Fruit fly (Drosophila melanogaster): ENCODE data around the gene CG17919.

The CG17919 gene

DNA sequence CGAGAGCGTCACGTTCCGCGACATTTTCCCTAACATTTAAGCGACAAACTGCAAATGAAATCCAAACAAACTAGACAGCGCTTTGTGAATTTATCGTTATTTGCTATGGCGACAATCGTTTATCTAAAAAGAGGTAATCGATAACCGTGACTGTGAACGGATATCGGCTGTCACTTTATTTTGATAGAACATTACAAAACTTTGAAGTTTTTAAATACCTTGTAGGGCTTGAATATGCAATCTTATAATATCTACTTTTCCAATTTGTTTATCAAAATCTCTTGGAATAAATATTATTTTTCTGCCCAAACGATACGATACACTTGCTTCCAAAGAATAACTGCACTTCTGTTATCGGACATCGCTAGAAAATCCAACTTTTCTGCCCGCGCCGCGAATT lies 36.3 kb downstream of the CG17919 start, which contains the start of the genes CG1024 and TfIIFalpha (continued):
- no peak for TF ChIP-seq CG15479 (GFP tag; optimal IDR thresholded peaks at IDR 0.05)
- no peak for TF ChIP-seq ro (GFP tag; IDR thresholded peaks at IDR 0.05)
- TF ChIP-seq crp (GFP tag; optimal IDR thresholded peaks at IDR 0.05) = no peak
- TF ChIP-seq CG7745 (tag; optimal IDR thresholded peaks at IDR 0.05) = no peak
- TF ChIP-seq CG11723 (GFP tag; optimal IDR thresholded peaks at IDR 0.05) = no peak
- TF ChIP-seq bcd (GFP tag; optimal IDR thresholded peaks at IDR 0.05) = no peak
- no peak for TF ChIP-seq CG1233 (GFP tag; optimal IDR thresholded peaks at IDR 0.05)
- no peak for TF ChIP-seq tup (GFP tag; optimal IDR thresholded peaks at IDR 0.05)
- TF ChIP-seq maf-S (GFP tag; optimal IDR thresholded peaks at IDR 0.05) = no peak
- no peak for TF ChIP-seq CG13894 (tag; optimal IDR thresholded peaks at IDR 0.05)
- no peak for TF ChIP-seq dpn (GFP tag; optimal IDR thresholded peaks at IDR 0.05)
- no peak for TF ChIP-seq CG8478 (optimal IDR thresholded peaks at IDR 0.05)
- peak; percentile 15 for TF ChIP-seq CG4617 (GFP tag; optimal IDR thresholded peaks at IDR 0.05; ENCODE audit: borderline replicate concordance)
- peak; percentile 40 for TF ChIP-seq nmo (GFP tag; optimal IDR thresholded peaks at IDR 0.05)
- TF ChIP-seq Xrp1 (GFP tag; IDR thresholded peaks at IDR 0.05) = no peak; the same call in 1 of the 2 replicates
- TF ChIP-seq CG8944 (GFP tag; optimal IDR thresholded peaks at IDR 0.05) = no peak
- no peak for TF ChIP-seq sc (optimal IDR thresholded peaks at IDR 0.05)
- no peak for TF ChIP-seq sc (GFP tag; optimal IDR thresholded peaks at IDR 0.05)
- peak; percentile 3 for TF ChIP-seq Side (GFP tag; optimal IDR thresholded peaks at IDR 0.05)
- no peak for TF ChIP-seq ftz-f1 (GFP tag; optimal IDR thresholded peaks at IDR 0.05)
- TF ChIP-seq HmgD (GFP tag; optimal IDR thresholded peaks at IDR 0.05) = no peak
- no peak for TF ChIP-seq eve (GFP tag; optimal IDR thresholded peaks at IDR 0.05)
- no peak for TF ChIP-seq CG30431 (GFP tag; optimal IDR thresholded peaks at IDR 0.05)
- no peak for TF ChIP-seq stc (GFP tag; IDR thresholded peaks at IDR 0.05)
- TF ChIP-seq Tbp (GFP tag; optimal IDR thresholded peaks at IDR 0.05) = no peak
- TF ChIP-seq CG15514 (GFP tag; optimal IDR thresholded peaks at IDR 0.05) = no peak
- no peak for TF ChIP-seq peb (GFP tag; IDR thresholded peaks at IDR 0.05)
- TF ChIP-seq CG9932 (GFP tag; IDR thresholded peaks at IDR 0.05) = no peak
- no peak for TF ChIP-seq az2 (GFP tag; optimal IDR thresholded peaks at IDR 0.05)
- no peak for TF ChIP-seq CG15073 (GFP tag; optimal IDR thresholded peaks at IDR 0.05)
- no peak for TF ChIP-seq CG31224 (GFP tag; IDR thresholded peaks at IDR 0.05)
- TF ChIP-seq Dref (GFP tag; IDR thresholded peaks at IDR 0.05) = peak; percentile 78
- no peak for TF ChIP-seq Dad (GFP tag; optimal IDR thresholded peaks at IDR 0.05)
- no peak for TF ChIP-seq D (optimal IDR thresholded peaks at IDR 0.05)
- no peak for TF ChIP-seq D (GFP tag; optimal IDR thresholded peaks at IDR 0.05)
- 0 out of 2 replicates have a peak, but pooled peaks have one; percentile 8 for TF ChIP-seq Adf1 (GFP tag; IDR thresholded peaks at IDR 0.05)
- TF ChIP-seq Bteb2 (GFP tag; optimal IDR thresholded peaks at IDR 0.05) = no peak
- peak; percentile 39 for TF ChIP-seq cg (GFP tag; optimal IDR thresholded peaks at IDR 0.05)
- TF ChIP-seq dati (GFP tag; IDR thresholded peaks at IDR 0.05) = no peak
- no peak for TF ChIP-seq dimm (GFP tag; IDR thresholded peaks at IDR 0.05)
- TF ChIP-seq CG31388 (GFP tag; optimal IDR thresholded peaks at IDR 0.05) = no peak
- TF ChIP-seq Fer3 (tag; optimal IDR thresholded peaks at IDR 0.05) = no peak
- no peak for TF ChIP-seq sens-2 (GFP tag; IDR thresholded peaks at IDR 0.05)
- no peak for TF ChIP-seq CG10959 (GFP tag; IDR thresholded peaks at IDR 0.05)
- no peak for TF ChIP-seq eyg (GFP tag; optimal IDR thresholded peaks at IDR 0.05)
- no peak for TF ChIP-seq CG7271 (tag; optimal IDR thresholded peaks at IDR 0.05)
- TF ChIP-seq CG2129 (GFP tag; IDR thresholded peaks at IDR 0.05; ENCODE audit: partially characterized antibody) = peak; percentile 79
- TF ChIP-seq Max (GFP tag; optimal IDR thresholded peaks at IDR 0.05) = peak; percentile 7
- TF ChIP-seq Ssrp (tag; optimal IDR thresholded peaks at IDR 0.05) = no peak
- no peak for TF ChIP-seq CG18599 (GFP tag; optimal IDR thresholded peaks at IDR 0.05)
- no peak for TF ChIP-seq CG16779 (GFP tag; IDR thresholded peaks at IDR 0.05)
- TF ChIP-seq CG7556 (GFP tag; optimal IDR thresholded peaks at IDR 0.05) = no peak
- peak; percentile 31 for TF ChIP-seq dm (GFP tag; optimal IDR thresholded peaks at IDR 0.05)

Measured in whole organism, embryonic.